Worm (Caenorhabditis elegans): Measurements from ENCODE around the gene kgb-1.

The kgb-1 gene

DNA sequence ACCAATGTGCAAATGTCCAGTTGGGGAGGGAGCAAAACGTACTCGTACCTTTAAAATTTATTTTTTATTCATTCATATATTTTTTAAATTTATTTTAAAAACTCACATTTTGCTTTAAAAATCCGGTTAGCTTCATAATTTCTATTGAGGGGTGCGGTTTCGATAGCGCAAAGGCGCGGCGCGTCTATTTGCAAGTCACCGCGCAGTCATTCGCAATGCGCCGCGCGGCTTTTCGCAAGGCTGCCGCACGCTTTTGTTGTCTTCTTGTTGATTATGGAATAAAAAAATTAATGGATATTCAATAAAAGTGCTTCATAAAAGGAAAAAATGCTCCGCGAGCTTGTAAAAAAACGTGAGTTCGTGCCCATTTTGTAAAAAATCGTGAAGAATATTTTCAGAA, 19.6 kb downstream of the kgb-1 start, which contains the start of the genes ears-2 and uncp-18 (continued):
- TF ChIP-seq F37D6.2 (tag; optimal IDR thresholded peaks at IDR 0.05) = peak; percentile 79
- TF ChIP-seq nhr-28 (tag; optimal IDR thresholded peaks at IDR 0.05) = peak; percentile 63
- peak; percentile 43 to 89 for TF ChIP-seq daf-16 (GFP tag; optimal IDR thresholded peaks at IDR 0.05)
- peak; percentile 79 for TF ChIP-seq daf-16 (tag; optimal IDR thresholded peaks at IDR 0.05)
- TF ChIP-seq php-3 (GFP tag; IDR thresholded peaks at IDR 0.05) = peak; percentile 71; the same call in 1 of the 2 replicates
- TF ChIP-seq lin-29 (GFP tag; IDR thresholded peaks at IDR 0.05) = peak; percentile 75
- peak; percentile 76 for TF ChIP-seq zfp-2 (tag; optimal IDR thresholded peaks at IDR 0.05)
- no peak for TF ChIP-seq saeg-2 (GFP tag; IDR thresholded peaks at IDR 0.05)
- peak; percentile 71 for TF ChIP-seq dmd-6 (GFP tag; IDR thresholded peaks at IDR 0.05)
- TF ChIP-seq mep-1 (tag; optimal IDR thresholded peaks at IDR 0.05) = peak; percentile 98
- peak; percentile 69 for TF ChIP-seq nhr-25 (tag; optimal IDR thresholded peaks at IDR 0.05; ENCODE audit: borderline replicate concordance, insufficient read depth)
- TF ChIP-seq F44E2.7 (GFP tag; IDR thresholded peaks at IDR 0.05) = peak; percentile 84; the same call in 1 of the 2 replicates
- TF ChIP-seq F10B5.3 (tag; optimal IDR thresholded peaks at IDR 0.05) = peak; percentile 55

DNA sequence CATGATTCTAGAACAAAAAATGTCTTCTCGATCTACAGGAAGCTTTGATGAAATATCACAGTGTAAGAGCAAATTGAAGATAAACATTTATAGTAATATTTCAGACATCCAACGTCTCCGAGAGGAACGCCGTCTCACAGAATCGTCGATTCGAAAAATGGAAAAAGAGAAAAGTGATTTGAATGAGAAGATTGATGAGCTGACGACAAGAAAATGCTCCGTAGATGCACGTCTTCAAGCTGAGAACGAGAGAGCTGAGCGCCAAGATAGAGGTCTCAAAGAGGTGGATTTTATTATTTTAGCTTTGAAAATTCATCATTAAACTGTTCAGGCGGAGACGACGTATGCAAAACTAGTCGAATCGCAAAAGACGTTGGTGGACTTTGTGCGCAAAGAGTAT, 21.8 kb downstream of the kgb-1 start, which contains the start of gene ssna-1:
Gene ssna-1, plus strand, starts transcription at position 12 of the 400 bp plus-strand sequence.
- TF ChIP-seq ceh-62 (tag; optimal IDR thresholded peaks at IDR 0.05) (no peak), unc-62 (GFP tag; optimal IDR thresholded peaks at IDR 0.05 in 1 of 2) (peak in 1 of 2 experiments; percentile 85), unc-62 (tag; optimal IDR thresholded peaks at IDR 0.05) (no peak), mes-2 (tag; optimal IDR thresholded peaks at IDR 0.05; ENCODE audit: poor library complexity, severe bottlenecking) (peak; percentile 32), aha-1 (tag) (peak; percentile 22), daf-16 (GFP tag; optimal IDR thresholded peaks at IDR 0.05) (no peak), daf-16 (tag; optimal IDR thresholded peaks at IDR 0.05) (peak; percentile 0)

DNA sequence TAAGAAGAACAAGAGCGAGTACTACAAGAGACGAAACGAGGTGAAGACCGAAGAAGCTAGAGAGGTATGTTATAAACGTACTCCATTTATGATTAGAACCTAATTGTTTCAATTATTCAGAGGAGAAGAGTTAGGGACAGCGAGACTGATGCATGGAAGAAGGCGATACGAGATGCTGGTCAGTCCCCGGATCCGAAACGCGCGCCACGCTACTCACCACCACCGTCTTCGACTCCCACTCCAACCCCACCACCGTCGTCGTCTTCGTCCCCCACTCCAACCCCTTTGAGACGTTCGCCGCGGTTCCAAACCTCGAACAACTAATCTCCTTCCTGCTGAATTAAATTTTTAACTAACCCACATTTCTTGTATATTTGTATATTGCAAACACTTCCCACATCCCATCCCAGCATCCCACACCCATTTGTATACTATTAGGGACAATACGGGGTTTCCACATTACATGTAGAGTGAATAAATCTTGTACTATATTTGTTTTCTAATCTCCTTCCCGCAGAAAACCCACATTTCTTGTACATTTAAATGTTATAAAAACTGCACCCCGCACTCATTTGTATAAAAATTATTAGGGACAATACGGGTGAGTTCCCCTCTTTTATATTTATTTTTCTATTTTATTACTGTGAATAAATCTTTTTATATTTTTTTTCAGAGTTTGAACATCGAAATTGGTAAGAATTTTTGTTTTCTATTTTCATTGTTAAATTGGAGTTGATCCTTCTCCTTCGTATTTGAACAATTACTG, 22.4 kb downstream of the kgb-1 start:
- TF ChIP-seq hif-1 (tag; optimal IDR thresholded peaks at IDR 0.05) = no peak
- TF ChIP-seq egl-43 (GFP tag; IDR thresholded peaks at IDR 0.05) = peak; percentile 71; the same call in 1 of the 2 replicates
- no peak for TF ChIP-seq nhr-10 (tag; optimal IDR thresholded peaks at IDR 0.05)
- TF ChIP-seq T20F7.1 (GFP tag; optimal IDR thresholded peaks at IDR 0.05) = peak; percentile 7
- no peak for TF ChIP-seq aha-1 (tag)
- TF ChIP-seq ceh-32 (tag; optimal IDR thresholded peaks at IDR 0.05; ENCODE audit: poor library complexity) = no peak
- no peak for TF ChIP-seq Y105C5A.15 (GFP tag; IDR thresholded peaks at IDR 0.05)
- 0 out of 2 replicates have a peak, but pooled peaks have one; percentile 12 for TF ChIP-seq Y48G9A.11 (GFP tag; IDR thresholded peaks at IDR 0.05)
- no peak for TF ChIP-seq fkh-10 (GFP tag; optimal IDR thresholded peaks at IDR 0.05)
- TF ChIP-seq pha-4 (GFP tag; IDR thresholded peaks at IDR 0.05) = peak; percentile 32; the same call in 1 of the 2 replicates
- TF ChIP-seq pha-4 (tag; optimal IDR thresholded peaks at IDR 0.05) = no peak
- TF ChIP-seq duxl-1 (tag; optimal IDR thresholded peaks at IDR 0.05; ENCODE audit: poor library complexity) = no peak
- peak; percentile 65; the same call in 1 of the 2 replicates for TF ChIP-seq snpc-1.2 (GFP tag; IDR thresholded peaks at IDR 0.05)
- TF ChIP-seq unc-130 (GFP tag; optimal IDR thresholded peaks at IDR 0.05) = peak; percentile 14
- 0 out of 2 replicates have a peak, but pooled peaks have one; percentile 11 for TF ChIP-seq ctbp-1 (GFP tag; IDR thresholded peaks at IDR 0.05)
- TF ChIP-seq ama-1 (optimal IDR thresholded peaks at IDR 0.05) = no peak
- peak; percentile 49 for TF ChIP-seq lin-38 (GFP tag; IDR thresholded peaks at IDR 0.05)
- peak; percentile 80 for TF ChIP-seq set-16 (GFP tag; IDR thresholded peaks at IDR 0.05)

DNA sequence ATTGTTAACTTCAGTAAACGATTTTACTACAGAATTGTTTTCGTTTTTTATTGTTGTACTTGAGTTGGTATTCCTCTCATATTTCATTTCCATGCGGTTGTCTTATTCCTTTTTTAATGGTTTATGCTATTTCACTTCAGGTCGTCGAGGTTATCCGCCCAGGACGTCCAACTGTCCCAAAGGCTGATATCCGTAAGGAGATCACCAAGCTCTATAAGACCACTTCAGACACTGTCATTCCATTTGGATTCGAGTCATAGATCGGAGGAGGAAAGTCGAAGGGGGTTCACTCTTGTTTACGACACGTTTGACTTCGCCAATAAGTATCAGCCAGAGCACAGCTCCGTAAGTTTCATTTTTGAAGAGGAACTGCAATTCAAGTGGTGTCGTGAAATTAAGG, 23.3 kb downstream of the kgb-1 start, which contains the start of gene T07A9.14:
Gene T07A9.14, plus strand, starts transcription at position 124 of the 400 bp plus-strand sequence.
- TF ChIP-seq mes-2 (tag; optimal IDR thresholded peaks at IDR 0.05; ENCODE audit: poor library complexity, severe bottlenecking) = peak; percentile 44
- TF ChIP-seq vab-7 (GFP tag; IDR thresholded peaks at IDR 0.05) = no peak
- TF ChIP-seq dpl-1 (GFP tag; optimal IDR thresholded peaks at IDR 0.05) = no peak
- 0 out of 2 replicates have a peak, but pooled peaks have one; percentile 38 for TF ChIP-seq Y75B8A.6 (GFP tag; IDR thresholded peaks at IDR 0.05)
- no peak for TF ChIP-seq ceh-28 (tag; optimal IDR thresholded peaks at IDR 0.05)
- peak; percentile 14; the same call in 1 of the 2 replicates for TF ChIP-seq snpc-1.2 (GFP tag; IDR thresholded peaks at IDR 0.05)
- TF ChIP-seq php-3 (GFP tag; IDR thresholded peaks at IDR 0.05) = no peak
- peak; percentile 25 for TF ChIP-seq F49E8.2 (tag; optimal IDR thresholded peaks at IDR 0.05; ENCODE audit: borderline replicate concordance)
- no peak for TF ChIP-seq zag-1 (tag; optimal IDR thresholded peaks at IDR 0.05)
- 0 out of 2 replicates have a peak, but pooled peaks have one; percentile 4 for TF ChIP-seq lim-7 (GFP tag; IDR thresholded peaks at IDR 0.05)
- peak; percentile 66; the same call in 1 of the 2 replicates for TF ChIP-seq Y48G9A.11 (GFP tag; IDR thresholded peaks at IDR 0.05)
- no peak for TF ChIP-seq rbr-2 (tag; optimal IDR thresholded peaks at IDR 0.05)
- no peak for TF ChIP-seq nhr-25 (tag; optimal IDR thresholded peaks at IDR 0.05; ENCODE audit: borderline replicate concordance, insufficient read depth)
- no peak for TF ChIP-seq F26F4.8 (GFP tag; conservative IDR thresholded peaks at IDR 0.05)
- peak; percentile 47; the same call in 1 of the 2 replicates for TF ChIP-seq lin-38 (GFP tag; IDR thresholded peaks at IDR 0.05)
- TF ChIP-seq unc-130 (GFP tag; optimal IDR thresholded peaks at IDR 0.05) = no peak
